Fruit fly (Drosophila melanogaster) whole organism, embryonic: ENCODE data around the gene RfC4.

Experiments
- Bdp1 ChIP-seq: fragments of 200-800 bp; sonication (Bioruptor generic); optimal IDR thresholded peaks from 3 replicates; lab custom pipeline; 2016; ENCODE audit warnings: missing biosample characterization, missing genetic modification characterization
- Blimp-1 ChIP-seq: fragments of 200-800 bp; sonication (Bioruptor generic); optimal IDR thresholded peaks from 3 replicates; lab custom pipeline; 2018; ENCODE audit warnings: missing biosample characterization, missing genetic modification characterization, mild to moderate bottlenecking, moderate library complexity, missing genetic modification reagents
- CG10321 ChIP-seq: fragments of 200-800 bp; sonication (Bioruptor generic); IDR thresholded peaks from 2 replicates; pipeline ENCODE4 v1.3.6; 2022; ENCODE audit warnings: missing biosample characterization, missing genetic modification characterization
- CG10543 ChIP-seq: fragments of 200-800 bp; sonication (Bioruptor generic); optimal IDR thresholded peaks from 3 replicates; lab custom pipeline; 2017; ENCODE audit warnings: missing biosample characterization, mild to moderate bottlenecking, missing genetic modification characterization, moderate library complexity
- CG10654 ChIP-seq: fragments of 200-800 bp; sonication (Bioruptor generic); optimal IDR thresholded peaks from 2 replicates; lab custom pipeline; 2016; ENCODE audit warnings: missing biosample characterization, missing genetic modification characterization
- CG11093 ChIP-seq: fragments of 200-800 bp; sonication (Bioruptor generic); IDR thresholded peaks from 3 replicates; pipeline ENCODE4 v1.3.6; 2022; ENCODE audit warnings: missing biosample characterization, missing genetic modification characterization
- CG11560 ChIP-seq: fragments of 200-800 bp; sonication (Bioruptor generic); IDR thresholded peaks from 3 replicates; pipeline ENCODE4 v1.3.6; 2022; ENCODE audit warnings: missing biosample characterization, missing genetic modification characterization
- CG11696 ChIP-seq: fragments of 200-800 bp; sonication (Bioruptor generic); IDR thresholded peaks from 2 replicates; pipeline ENCODE4 v1.3.6; 2022; ENCODE audit warnings: missing biosample characterization, missing genetic modification characterization
- CG12155 ChIP-seq: fragments of 200-800 bp; sonication (Bioruptor generic); optimal IDR thresholded peaks from 3 replicates; lab custom pipeline; 2016; ENCODE audit warnings: missing biosample characterization, missing genetic modification characterization
- CG17612 ChIP-seq: fragments of 200-800 bp; sonication (Bioruptor generic); IDR thresholded peaks from 2 replicates; pipeline ENCODE4 v1.3.6; 2022; ENCODE audit warnings: missing biosample characterization, missing genetic modification characterization
- CG1792 ChIP-seq: fragments of 200-800 bp; sonication (Bioruptor generic); optimal IDR thresholded peaks from 2 replicates; lab custom pipeline; 2016; ENCODE audit warnings: missing biosample characterization, missing genetic modification characterization
- CG30020 ChIP-seq: fragments of 200-800 bp; optimal IDR thresholded peaks from 2 replicates; lab custom pipeline; 2019; ENCODE audit warnings: missing biosample characterization, mild to moderate bottlenecking, missing genetic modification characterization, moderate library complexity
- CG31388 ChIP-seq: fragments of 200-800 bp; sonication (Bioruptor generic); optimal IDR thresholded peaks from 2 replicates; lab custom pipeline; 2016; ENCODE audit warnings: missing biosample characterization, missing genetic modification characterization
- CG32772 ChIP-seq: fragments of 200-800 bp; sonication (Bioruptor generic); IDR thresholded peaks from 2 replicates; pipeline ENCODE4 v1.3.6; 2022; ENCODE audit warnings: missing biosample characterization, missing genetic modification characterization
- CG3281 ChIP-seq: fragments of 200-800 bp; sonication (Bioruptor generic); optimal IDR thresholded peaks from 3 replicates; lab custom pipeline; 2017; ENCODE audit warnings: missing biosample characterization, mild to moderate bottlenecking, missing genetic modification characterization
- CG33557 ChIP-seq: fragments of 200-800 bp; sonication (Bioruptor generic); optimal IDR thresholded peaks from 2 replicates; lab custom pipeline; 2019; ENCODE audit warnings: missing biosample characterization, mild to moderate bottlenecking, missing genetic modification characterization, moderate library complexity
- CG4617 ChIP-seq: fragments of 200-800 bp; sonication (Bioruptor generic); optimal IDR thresholded peaks from 3 replicates; lab custom pipeline; 2016; ENCODE audit warnings: missing biosample characterization, missing genetic modification characterization, borderline replicate concordance
- CG7786 ChIP-seq: fragments of 200-800 bp; sonication (Bioruptor generic); optimal IDR thresholded peaks from 2 replicates; lab custom pipeline; 2016; ENCODE audit warnings: missing biosample characterization, missing genetic modification characterization
- CG8089 ChIP-seq: fragments of 200-800 bp; sonication (Bioruptor generic); optimal IDR thresholded peaks from 3 replicates; lab custom pipeline; 2016; ENCODE audit warnings: missing biosample characterization, missing genetic modification characterization
- Drgx ChIP-seq: fragments of 200-800 bp; sonication (Bioruptor generic); IDR thresholded peaks from 2 replicates; pipeline ENCODE4 v1.3.6; 2022; ENCODE audit warnings: missing biosample characterization, missing genetic modification characterization
- E2f1 ChIP-seq: fragments of 200-800 bp; sonication (Bioruptor generic); IDR thresholded peaks from 2 replicates; pipeline ENCODE4 v1.3.6; 2022; ENCODE audit warnings: missing biosample characterization, missing genetic modification characterization
- Fer2 ChIP-seq: fragments of 200-800 bp; sonication (Bioruptor generic); optimal IDR thresholded peaks from 2 replicates; lab custom pipeline; 2018; ENCODE audit warnings: missing biosample characterization, mild to moderate bottlenecking, missing genetic modification characterization, moderate library complexity
- Lhr ChIP-seq: fragments of 200-800 bp; sonication (Bioruptor generic); optimal IDR thresholded peaks from 3 replicates; lab custom pipeline; 2017; ENCODE audit warnings: mild to moderate bottlenecking, missing biosample characterization, missing genetic modification reagents, missing genetic modification characterization
- Meics ChIP-seq: fragments of 200-800 bp; sonication (Bioruptor generic); optimal IDR thresholded peaks from 2 replicates; lab custom pipeline; 2017; ENCODE audit warnings: missing biosample characterization, mild to moderate bottlenecking, missing genetic modification characterization
- Myb ChIP-seq: fragments of 200-800 bp; sonication (Bioruptor generic); optimal IDR thresholded peaks from 2 replicates; lab custom pipeline; 2016; ENCODE audit warnings: missing biosample characterization, missing genetic modification characterization
- Nf-YA ChIP-seq: fragments of 200-800 bp; sonication (Bioruptor generic); IDR thresholded peaks from 2 replicates; pipeline ENCODE4 v1.3.6; 2022; ENCODE audit warnings: missing biosample characterization, missing genetic modification characterization
- NfI ChIP-seq: fragments of 200-800 bp; sonication (Bioruptor generic); optimal IDR thresholded peaks from 3 replicates; lab custom pipeline; 2018; ENCODE audit warnings: missing biosample characterization, mild to moderate bottlenecking, missing genetic modification characterization, moderate library complexity
- Rx ChIP-seq: fragments of 200-800 bp; sonication (Bioruptor generic); IDR thresholded peaks from 2 replicates; pipeline ENCODE4 v1.3.6; 2022; ENCODE audit warnings: missing biosample characterization, missing genetic modification characterization
- Sox102F ChIP-seq: fragments of 200-800 bp; sonication (Bioruptor generic); optimal IDR thresholded peaks from 2 replicates; lab custom pipeline; 2018; ENCODE audit warnings: missing biosample characterization, mild to moderate bottlenecking, missing genetic modification characterization, moderate library complexity
- Trl ChIP-seq, 3 experiments: fragments of >200 bp in 2 of 3; fragments of 200-800 bp in 1 of 3; sonication (Bioruptor generic) in 1 of 3; optimal IDR thresholded peaks; 2 replicates in 1 of 3; 3 replicates in 2 of 3; lab custom pipeline; 2016 to 2017; ENCODE audit warnings: missing biosample characterization in 1 of 3, missing genetic modification characterization in 1 of 3
- YL-1 ChIP-seq: fragments of 200-800 bp; sonication (Bioruptor generic); optimal IDR thresholded peaks from 3 replicates; lab custom pipeline; 2017; ENCODE audit warnings: missing biosample characterization, mild to moderate bottlenecking, missing genetic modification characterization
- crp ChIP-seq, 2 experiments: fragments of 200-800 bp; sonication (Bioruptor generic); optimal IDR thresholded peaks; 2 replicates in 1 of 2; 3 replicates in 1 of 2; lab custom pipeline; 2017; ENCODE audit warnings: missing biosample characterization in 2 of 2, missing genetic modification characterization in 2 of 2, mild to moderate bottlenecking in 1 of 2, moderate library complexity in 1 of 2
- cwo ChIP-seq: fragments of 200-800 bp; sonication (Bioruptor generic); optimal IDR thresholded peaks from 3 replicates; lab custom pipeline; 2017; ENCODE audit warnings: missing biosample characterization, missing genetic modification characterization, mild to moderate bottlenecking, moderate library complexity, missing genetic modification reagents
- dpn ChIP-seq, 2 experiments: fragments of 200-800 bp; sonication (Bioruptor generic); optimal IDR thresholded peaks; 3 replicates each; lab custom pipeline; 2016; ENCODE audit warnings: missing biosample characterization in 2 of 2, missing genetic modification characterization in 2 of 2
- fd3F ChIP-seq: fragments of 200-800 bp; sonication (Bioruptor generic); optimal IDR thresholded peaks from 2 replicates; lab custom pipeline; 2018; ENCODE audit warnings: missing biosample characterization, mild to moderate bottlenecking, missing genetic modification characterization, moderate library complexity
- gfzf ChIP-seq: fragments of 200-800 bp; sonication (Bioruptor generic); optimal IDR thresholded peaks from 2 replicates; lab custom pipeline; 2016; ENCODE audit warnings: missing biosample characterization, mild to moderate bottlenecking, missing genetic modification characterization, moderate library complexity
- kni ChIP-seq: fragments of 200-800 bp; sonication (Bioruptor generic); optimal IDR thresholded peaks from 3 replicates; lab custom pipeline; 2017; ENCODE audit warnings: mild to moderate bottlenecking, missing biosample characterization, missing genetic modification reagents, missing genetic modification characterization
- knrl ChIP-seq: fragments of 200-800 bp; sonication (Bioruptor generic); IDR thresholded peaks from 3 replicates; pipeline ENCODE4 v1.3.6; 2022; ENCODE audit warnings: missing biosample characterization, missing genetic modification characterization; ENCODE audit not compliant: partially characterized antibody
- lab ChIP-seq: fragments of 200-800 bp; sonication (Bioruptor generic); optimal IDR thresholded peaks from 3 replicates; lab custom pipeline; 2017; ENCODE audit warnings: missing biosample characterization, missing genetic modification characterization, mild to moderate bottlenecking, moderate library complexity, missing genetic modification reagents
- lbe ChIP-seq: fragments of 200-800 bp; sonication (Bioruptor generic); optimal IDR thresholded peaks from 2 replicates; lab custom pipeline; 2016; ENCODE audit warnings: missing biosample characterization, mild to moderate bottlenecking, missing genetic modification characterization
- scrt ChIP-seq: fragments of 200-800 bp; sonication (Bioruptor generic); optimal IDR thresholded peaks from 2 replicates; lab custom pipeline; 2018; ENCODE audit warnings: missing biosample characterization, mild to moderate bottlenecking, missing genetic modification characterization, moderate library complexity
- shn ChIP-seq: fragments of 200-800 bp; sonication (Bioruptor generic); optimal IDR thresholded peaks from 3 replicates; lab custom pipeline; 2016; ENCODE audit warnings: missing biosample characterization, missing genetic modification characterization
- slp2 ChIP-seq: fragments of 200-800 bp; sonication (Bioruptor generic); optimal IDR thresholded peaks from 2 replicates; lab custom pipeline; 2016; ENCODE audit warnings: missing biosample characterization, missing genetic modification characterization
- sr ChIP-seq: fragments of 200-800 bp; sonication (Bioruptor generic); IDR thresholded peaks from 3 replicates; pipeline ENCODE4 v1.3.6; 2022; ENCODE audit warnings: missing biosample characterization, missing genetic modification characterization
- tup ChIP-seq: fragments of 200-800 bp; sonication (Bioruptor generic); optimal IDR thresholded peaks from 2 replicates; lab custom pipeline; 2016; ENCODE audit warnings: missing biosample characterization, mild to moderate bottlenecking, missing genetic modification characterization, moderate library complexity
- twi ChIP-seq: fragments of 200-800 bp; optimal IDR thresholded peaks from 2 replicates; lab custom pipeline; 2019; ENCODE audit warnings: missing biosample characterization, mild to moderate bottlenecking, missing genetic modification characterization, moderate library complexity
- usp ChIP-seq: fragments of >200 bp; optimal IDR thresholded peaks from 2 replicates; lab custom pipeline; 2017; ENCODE audit warnings: missing biosample characterization, missing genetic modification characterization
- zf30C ChIP-seq: fragments of 200-800 bp; sonication (Bioruptor generic); optimal IDR thresholded peaks from 3 replicates; lab custom pipeline; 2018; ENCODE audit warnings: missing biosample characterization, mild to moderate bottlenecking, missing genetic modification characterization
- zfh2 ChIP-seq: fragments of 200-800 bp; sonication (Bioruptor generic); optimal IDR thresholded peaks from 2 replicates; lab custom pipeline; 2016; ENCODE audit warnings: missing biosample characterization, missing genetic modification characterization

The RfC4 gene

DNA sequence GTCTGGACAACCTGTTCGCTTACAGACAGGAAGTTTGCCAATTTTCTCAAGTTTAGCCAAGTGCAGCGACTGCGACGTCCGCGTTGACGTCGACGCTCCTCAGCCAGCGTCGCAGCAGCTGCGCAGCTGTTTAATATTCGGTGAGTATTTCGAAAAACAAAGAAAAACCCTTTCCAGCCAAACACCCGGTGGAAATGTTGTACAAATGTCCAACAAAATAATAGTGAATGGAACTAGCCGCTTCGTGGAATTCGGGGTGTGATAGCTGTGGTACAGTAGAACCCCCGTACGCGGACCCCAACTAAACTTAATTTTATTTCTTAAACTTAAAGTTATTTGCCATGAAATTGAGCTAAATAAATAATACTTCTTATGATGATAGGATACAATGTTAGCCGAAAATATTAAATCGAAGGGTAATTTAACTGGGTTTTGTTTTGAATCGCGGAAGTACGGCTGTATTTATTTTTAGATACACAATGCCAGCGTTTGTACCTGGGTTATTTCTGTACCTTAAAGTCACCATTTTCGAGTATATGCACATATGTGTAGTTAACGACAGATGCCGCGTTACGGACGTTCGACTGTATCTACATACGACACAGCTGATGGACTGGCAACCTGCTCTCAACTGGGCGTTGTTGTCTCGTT is 26.9 kb downstream of the RfC4 start (continued):
- peak; percentile 71 for TF ChIP-seq CG10543
- peak; percentile 77 for TF ChIP-seq CG3281
- TF ChIP-seq CG10654 (GFP tag; lab: Kevin White, UChicago): peak; percentile 49
- TF ChIP-seq tup: peak; percentile 9
- peak; percentile 66 for TF ChIP-seq cwo (GFP tag; lab: Kevin White, UChicago)
- peak; percentile 38 for TF ChIP-seq CG1792 (GFP tag; lab: Kevin White, UChicago)
- TF ChIP-seq CG10321 (GFP tag; lab: Robert Waterston, UW): no peak
- TF ChIP-seq Myb (GFP tag; lab: Kevin White, UChicago): peak; percentile 7
- TF ChIP-seq usp (GFP tag; lab: Kevin White, UChicago): no peak
- peak; percentile 54 for TF ChIP-seq CG7786
- peak; percentile 0 for TF ChIP-seq CG4617
- peak; percentile 67 for TF ChIP-seq Drgx (GFP tag; lab: Robert Waterston, UW)
- no peak for TF ChIP-seq CG11696 (GFP tag; lab: Robert Waterston, UW)
- TF ChIP-seq slp2 (GFP tag; lab: Kevin White, UChicago): peak; percentile 61
- no peak for TF ChIP-seq Rx (GFP tag; lab: Robert Waterston, UW)
- TF ChIP-seq CG33557: peak; percentile 59
- TF ChIP-seq YL-1 (GFP tag; lab: Kevin White, UChicago): no peak
- TF ChIP-seq Meics (GFP tag; lab: Kevin White, UChicago): peak; percentile 83
- no peak for TF ChIP-seq lbe (GFP tag; lab: Kevin White, UChicago)
- TF ChIP-seq crp (GFP tag; optimal IDR thresholded peaks at IDR 0.05; lab: Kevin White, UChicago): peak in 1 of 2 experiments; percentile 60
- TF ChIP-seq gfzf (GFP tag; lab: Kevin White, UChicago): no peak
- TF ChIP-seq lab (GFP tag; lab: Kevin White, UChicago): peak; percentile 77
- TF ChIP-seq CG11093 (GFP tag; lab: Robert Waterston, UW): peak; percentile 68; the same call in 1 of the 3 replicates
- TF ChIP-seq twi (tag; lab: Kevin White, UChicago): peak; percentile 79
- TF ChIP-seq shn: peak; percentile 18
- TF ChIP-seq Sox102F (GFP tag; lab: Kevin White, UChicago): peak; percentile 74
- TF ChIP-seq NfI (GFP tag; lab: Kevin White, UChicago): peak; percentile 54
- TF ChIP-seq dpn (GFP tag; optimal IDR thresholded peaks at IDR 0.05; lab: Kevin White, UChicago): peak; percentile 76 to 78
- TF ChIP-seq fd3F (GFP tag; lab: Kevin White, UChicago): peak; percentile 32
- peak; percentile 66 for TF ChIP-seq Blimp-1 (GFP tag; lab: Kevin White, UChicago)
- TF ChIP-seq sr (GFP tag; lab: Robert Waterston, UW): no peak
- TF ChIP-seq Bdp1: peak; percentile 21
- peak; percentile 3 for TF ChIP-seq CG31388 (GFP tag; lab: Kevin White, UChicago)
- TF ChIP-seq Lhr (GFP tag; lab: Kevin White, UChicago): peak; percentile 37
- TF ChIP-seq CG11560 (tag; lab: Robert Waterston, UW): no peak
- no peak for TF ChIP-seq kni
- no peak for TF ChIP-seq zf30C (GFP tag; lab: Kevin White, UChicago)
- no peak for TF ChIP-seq knrl (GFP tag; lab: Robert Waterston, UW)
- peak; percentile 64 for TF ChIP-seq CG12155 (GFP tag; lab: Kevin White, UChicago)
- TF ChIP-seq CG32772 (GFP tag; lab: Robert Waterston, UW): peak; percentile 55; the same call in 1 of the 2 replicates
- TF ChIP-seq CG30020: peak; percentile 32
- peak; percentile 31 for TF ChIP-seq zfh2 (GFP tag; lab: Kevin White, UChicago)
- TF ChIP-seq CG8089 (GFP tag; lab: Kevin White, UChicago): peak; percentile 34
- 0 out of 2 replicates have a peak, but pooled peaks have one; percentile 43 for TF ChIP-seq Nf-YA
- no peak for TF ChIP-seq Trl (optimal IDR thresholded peaks at IDR 0.05; lab: Kevin White, UChicago)
- TF ChIP-seq Trl (GFP tag; optimal IDR thresholded peaks at IDR 0.05; lab: Kevin White, UChicago): peak; percentile 62
- no peak for TF ChIP-seq CG17612 (GFP tag; lab: Robert Waterston, UW)
- TF ChIP-seq Fer2 (tag; lab: Kevin White, UChicago): peak; percentile 30
- peak; percentile 19; the same call in 1 of the 2 replicates for TF ChIP-seq E2f1 (GFP tag; lab: Robert Waterston, UW)
- peak; percentile 40 for TF ChIP-seq scrt (GFP tag; lab: Kevin White, UChicago)
